Fruit fly (Drosophila melanogaster): ENCODE data around the gene Ras64B.

Ras64B gene

dm6 chr3L:4130743-4131142, 8.1 kb upstream of the Ras64B start:
- TF ChIP-seq cg (GFP tag; optimal IDR thresholded peaks at IDR 0.05) (peak; percentile 11), Doc2 (GFP tag; IDR thresholded peaks at IDR 0.05) (no peak), Mes4 (GFP tag; optimal IDR thresholded peaks at IDR 0.05) (no peak), Side (GFP tag; optimal IDR thresholded peaks at IDR 0.05) (no peak), Taf1 (GFP tag; IDR thresholded peaks at IDR 0.05) (no peak), Nf-YC (tag; optimal IDR thresholded peaks at IDR 0.05) (no peak), CG10543 (GFP tag; optimal IDR thresholded peaks at IDR 0.05) (peak; percentile 14), CG34376 (GFP tag; optimal IDR thresholded peaks at IDR 0.05) (peak; percentile 42), Dip3 (GFP tag; optimal IDR thresholded peaks at IDR 0.05) (no peak), Awh (GFP tag; IDR thresholded peaks at IDR 0.05) (no peak), sug (tag; optimal IDR thresholded peaks at IDR 0.05) (peak; percentile 39), CG11696 (GFP tag; IDR thresholded peaks at IDR 0.05) (no peak), ap (GFP tag; IDR thresholded peaks at IDR 0.05) (no peak), Spps (tag; optimal IDR thresholded peaks at IDR 0.05) (no peak), CG7271 (tag; optimal IDR thresholded peaks at IDR 0.05) (no peak), CG8765 (GFP tag; IDR thresholded peaks at IDR 0.05) (no peak), crp (GFP tag; optimal IDR thresholded peaks at IDR 0.05) (no peak), YL-1 (GFP tag; optimal IDR thresholded peaks at IDR 0.05) (no peak), cato (GFP tag; optimal IDR thresholded peaks at IDR 0.05; ENCODE audit: borderline replicate concordance) (no peak), exex (tag; optimal IDR thresholded peaks at IDR 0.05) (peak; percentile 89), ci (GFP tag; IDR thresholded peaks at IDR 0.05) (no peak), wor (GFP tag; IDR thresholded peaks at IDR 0.05) (no peak), pita (GFP tag; optimal IDR thresholded peaks at IDR 0.05) (no peak), CG16813 (GFP tag; IDR thresholded peaks at IDR 0.05; ENCODE audit: partially characterized antibody) (0 out of 3 replicates have a peak, but pooled peaks have one; percentile 14), Lhr (GFP tag; optimal IDR thresholded peaks at IDR 0.05) (no peak), unpg (GFP tag; optimal IDR thresholded peaks at IDR 0.05) (no peak), pb (GFP tag; optimal IDR thresholded peaks at IDR 0.05) (no peak), pum (GFP tag; optimal IDR thresholded peaks at IDR 0.05) (no peak), grn (GFP tag; optimal IDR thresholded peaks at IDR 0.05) (peak; percentile 45), ham (GFP tag; IDR thresholded peaks at IDR 0.05) (no peak), Max (GFP tag; optimal IDR thresholded peaks at IDR 0.05) (no peak), corto (GFP tag; optimal IDR thresholded peaks at IDR 0.05) (no peak), sim (GFP tag; IDR thresholded peaks at IDR 0.05) (no peak), CG33557 (GFP tag; optimal IDR thresholded peaks at IDR 0.05) (no peak), Gsc (GFP tag; IDR thresholded peaks at IDR 0.05) (no peak), CG12659 (GFP tag; optimal IDR thresholded peaks at IDR 0.05) (no peak), CG2129 (GFP tag; IDR thresholded peaks at IDR 0.05; ENCODE audit: partially characterized antibody) (no peak), chn (GFP tag; optimal IDR thresholded peaks at IDR 0.05) (no peak), mirr (GFP tag; optimal IDR thresholded peaks at IDR 0.05) (peak; percentile 82), hkb (optimal IDR thresholded peaks at IDR 0.05) (no peak), hkb (GFP tag; IDR thresholded peaks at IDR 0.05) (no peak), slbo (GFP tag; IDR thresholded peaks at IDR 0.05) (no peak), Gug (GFP tag; IDR thresholded peaks at IDR 0.05) (no peak), Drgx (GFP tag; IDR thresholded peaks at IDR 0.05) (no peak), klu (GFP tag; IDR thresholded peaks at IDR 0.05) (no peak), CG12299 (tag; optimal IDR thresholded peaks at IDR 0.05) (no peak), CG4820 (GFP tag; optimal IDR thresholded peaks at IDR 0.05) (no peak), kah (GFP tag; optimal IDR thresholded peaks at IDR 0.05) (no peak), Dip2 (GFP tag; IDR thresholded peaks at IDR 0.05) (no peak), kay (GFP tag; optimal IDR thresholded peaks at IDR 0.05) (no peak), CG13624 (GFP tag; optimal IDR thresholded peaks at IDR 0.05) (no peak), lov (optimal IDR thresholded peaks at IDR 0.05) (no peak), lov (GFP tag; IDR thresholded peaks at IDR 0.05) (no peak)

Data from whole organism, embryonic.